Fruit fly (Drosophila melanogaster) whole organism, embryonic: ENCODE measurements around the gene brv3.
A peak's percentile ranks its signal among the peaks of the same experiment; 100 is the strongest.

ENCODE experiments used
- BEAF-32 ChIP-seq: fragments of 200-800 bp; sonication (Bioruptor generic); optimal IDR thresholded peaks from 3 replicates; lab custom pipeline; 2017; ENCODE audit warnings: missing biosample characterization, missing genetic modification characterization, mild to moderate bottlenecking, moderate library complexity, missing genetic modification reagents
- CG10462 ChIP-seq: fragments of 200-800 bp; sonication (Bioruptor generic); optimal IDR thresholded peaks from 2 replicates; lab custom pipeline; 2016; ENCODE audit warnings: missing biosample characterization, missing genetic modification characterization
- CG1233 ChIP-seq: fragments of 200-800 bp; sonication (Bioruptor generic); optimal IDR thresholded peaks from 4 replicates; lab custom pipeline; 2018; ENCODE audit warnings: missing biosample characterization, mild to moderate bottlenecking, missing genetic modification characterization
- CG14050 ChIP-seq: fragments of 200-800 bp; sonication (Bioruptor generic); IDR thresholded peaks from 3 replicates; pipeline ENCODE4 v1.3.6; 2022; ENCODE audit warnings: missing biosample characterization, missing genetic modification characterization
- CG17829 ChIP-seq: fragments of 200-800 bp; optimal IDR thresholded peaks from 2 replicates; lab custom pipeline; 2019; ENCODE audit warnings: missing biosample characterization, mild to moderate bottlenecking, missing genetic modification characterization, moderate library complexity
- CG2199 ChIP-seq: fragments of 200-800 bp; sonication (Bioruptor generic); IDR thresholded peaks from 3 replicates; pipeline ENCODE4 v1.3.6; 2022; ENCODE audit warnings: missing biosample characterization, missing genetic modification characterization
- CG30403 ChIP-seq: fragments of 200-800 bp; sonication (Bioruptor generic); optimal IDR thresholded peaks from 3 replicates; lab custom pipeline; 2016; ENCODE audit warnings: missing biosample characterization, missing genetic modification characterization
- CG4360 ChIP-seq: fragments of 200-800 bp; sonication (Bioruptor generic); IDR thresholded peaks from 2 replicates; pipeline ENCODE4 v1.3.6; 2022; ENCODE audit warnings: missing biosample characterization, missing genetic modification characterization
- CG4707 ChIP-seq: fragments of 200-800 bp; sonication (Bioruptor generic); optimal IDR thresholded peaks from 2 replicates; lab custom pipeline; 2018; ENCODE audit warnings: missing biosample characterization, mild to moderate bottlenecking, missing genetic modification characterization, moderate library complexity
- CG5180 ChIP-seq: fragments of 200-800 bp; sonication (Bioruptor generic); optimal IDR thresholded peaks from 3 replicates; lab custom pipeline; 2017; ENCODE audit warnings: missing biosample characterization, missing genetic modification characterization, mild to moderate bottlenecking, moderate library complexity, missing genetic modification reagents
- CG7745 ChIP-seq: fragments of 200-800 bp; sonication (Bioruptor generic); optimal IDR thresholded peaks from 2 replicates; lab custom pipeline; 2018; ENCODE audit warnings: missing biosample characterization, mild to moderate bottlenecking, missing genetic modification characterization, moderate library complexity
- CG8388 ChIP-seq: fragments of 200-800 bp; sonication (Bioruptor generic); optimal IDR thresholded peaks from 2 replicates; lab custom pipeline; 2019; ENCODE audit warnings: missing biosample characterization, mild to moderate bottlenecking, missing genetic modification characterization, moderate library complexity
- CG9876 ChIP-seq: fragments of 200-800 bp; sonication (Bioruptor generic); optimal IDR thresholded peaks from 2 replicates; lab custom pipeline; 2016; ENCODE audit warnings: missing biosample characterization, missing genetic modification characterization
- D ChIP-seq, 2 experiments: fragments of 200-800 bp in 1 of 2; fragments of >200 bp in 1 of 2; sonication (Bioruptor generic) in 1 of 2; optimal IDR thresholded peaks; 2 replicates in 1 of 2; 3 replicates in 1 of 2; lab custom pipeline; 2017; ENCODE audit warnings: mild to moderate bottlenecking in 1 of 2, missing biosample characterization in 1 of 2, missing genetic modification characterization in 1 of 2, missing genetic modification reagents in 1 of 2
- Eip74EF ChIP-seq, 2 experiments: fragments of 200-800 bp in 1 of 2; fragments of >200 bp in 1 of 2; sonication (Bioruptor generic) in 1 of 2; optimal IDR thresholded peaks; 2 replicates each; lab custom pipeline; 2017 to 2019; ENCODE audit warnings: missing biosample characterization in 2 of 2, missing genetic modification characterization in 2 of 2, mild to moderate bottlenecking in 1 of 2, moderate library complexity in 1 of 2
- Elba2 ChIP-seq: fragments of 200-800 bp; sonication (Bioruptor generic); optimal IDR thresholded peaks from 3 replicates; lab custom pipeline; 2016; ENCODE audit warnings: missing biosample characterization, missing genetic modification characterization
- Ets65A ChIP-seq: fragments of 200-800 bp; sonication (Bioruptor generic); peaks from one replicate; lab custom pipeline; 2016; ENCODE audit warnings: missing biosample characterization, missing genetic modification characterization
- Gsc ChIP-seq: fragments of 200-800 bp; sonication (Bioruptor generic); IDR thresholded peaks from 2 replicates; pipeline ENCODE4 v1.3.6; 2022; ENCODE audit warnings: missing biosample characterization, missing genetic modification characterization
- Hr78 ChIP-seq, 2 experiments: fragments of 200-800 bp in 1 of 2; fragments of >200 bp in 1 of 2; sonication (Bioruptor generic) in 1 of 2; optimal IDR thresholded peaks; 2 replicates each; lab custom pipeline; 2017 to 2019; ENCODE audit warnings: missing biosample characterization in 2 of 2, missing genetic modification characterization in 2 of 2, mild to moderate bottlenecking in 1 of 2, moderate library complexity in 1 of 2
- Mad ChIP-seq: fragments of 200-800 bp; sonication (Bioruptor generic); optimal IDR thresholded peaks from 2 replicates; lab custom pipeline; 2016; ENCODE audit warnings: missing biosample characterization, missing genetic modification characterization
- NFAT ChIP-seq: fragments of 200-800 bp; sonication (Bioruptor generic); IDR thresholded peaks from 2 replicates; pipeline ENCODE4 v1.3.6; 2022; ENCODE audit warnings: missing biosample characterization, missing genetic modification characterization
- NfI ChIP-seq: fragments of 200-800 bp; sonication (Bioruptor generic); optimal IDR thresholded peaks from 3 replicates; lab custom pipeline; 2018; ENCODE audit warnings: missing biosample characterization, mild to moderate bottlenecking, missing genetic modification characterization, moderate library complexity
- PHDP ChIP-seq: fragments of 200-800 bp; sonication (Bioruptor generic); optimal IDR thresholded peaks from 3 replicates; lab custom pipeline; 2018; ENCODE audit warnings: missing biosample characterization, mild to moderate bottlenecking, missing genetic modification characterization, moderate library complexity
- Rfx ChIP-seq: fragments of 200-800 bp; sonication (Bioruptor generic); IDR thresholded peaks from 2 replicates; pipeline ENCODE4 v1.3.6; 2022; ENCODE audit warnings: missing biosample characterization, missing genetic modification characterization
- Sox100B ChIP-seq: fragments of 200-800 bp; sonication (Bioruptor generic); optimal IDR thresholded peaks from 3 replicates; lab custom pipeline; 2018; ENCODE audit warnings: missing biosample characterization, mild to moderate bottlenecking, missing genetic modification characterization
- Taf1 ChIP-seq: fragments of 200-800 bp; sonication (Bioruptor generic); IDR thresholded peaks from 2 replicates; pipeline ENCODE4 v1.3.6; 2022; ENCODE audit warnings: missing biosample characterization, missing genetic modification characterization
- Usf ChIP-seq: fragments of 200-800 bp; sonication (Bioruptor generic); optimal IDR thresholded peaks from 2 replicates; lab custom pipeline; 2017; ENCODE audit warnings: missing genotype, missing biosample characterization, missing genetic modification characterization
- cg ChIP-seq: fragments of 200-800 bp; sonication (Bioruptor generic); optimal IDR thresholded peaks from 3 replicates; lab custom pipeline; 2019; ENCODE audit warnings: missing biosample characterization, mild to moderate bottlenecking, missing genetic modification characterization, moderate library complexity
- chn ChIP-seq: fragments of 200-800 bp; sonication (Bioruptor generic); optimal IDR thresholded peaks from 2 replicates; lab custom pipeline; 2016; ENCODE audit warnings: missing biosample characterization, missing genetic modification characterization
- cwo ChIP-seq: fragments of 200-800 bp; sonication (Bioruptor generic); optimal IDR thresholded peaks from 3 replicates; lab custom pipeline; 2017; ENCODE audit warnings: missing biosample characterization, missing genetic modification characterization, mild to moderate bottlenecking, moderate library complexity, missing genetic modification reagents
- dan ChIP-seq: fragments of 200-800 bp; sonication (Bioruptor generic); IDR thresholded peaks from 2 replicates; pipeline ENCODE4 v1.3.6; 2022; ENCODE audit warnings: missing biosample characterization, missing genetic modification characterization
- dm ChIP-seq: fragments of 200-800 bp; sonication (Bioruptor generic); optimal IDR thresholded peaks from 3 replicates; lab custom pipeline; 2016; ENCODE audit warnings: missing biosample characterization, missing genetic modification characterization
- dmrt99B ChIP-seq: fragments of 200-800 bp; sonication (Bioruptor generic); optimal IDR thresholded peaks from 2 replicates; lab custom pipeline; 2018; ENCODE audit warnings: missing biosample characterization, mild to moderate bottlenecking, missing genetic modification characterization, moderate library complexity
- fu2 ChIP-seq: fragments of 200-800 bp; sonication (Bioruptor generic); optimal IDR thresholded peaks from 2 replicates; lab custom pipeline; 2016; ENCODE audit warnings: missing biosample characterization, missing genetic modification characterization
- gcm2 ChIP-seq: fragments of 200-800 bp; sonication (Bioruptor generic); optimal IDR thresholded peaks from 2 replicates; lab custom pipeline; 2016; ENCODE audit warnings: missing biosample characterization, missing genetic modification characterization
- gsb-n ChIP-seq: fragments of 200-800 bp; sonication (Bioruptor generic); optimal IDR thresholded peaks from 3 replicates; lab custom pipeline; 2018; ENCODE audit warnings: missing biosample characterization, mild to moderate bottlenecking, missing genetic modification characterization
- ind ChIP-seq: fragments of 200-800 bp; sonication (Bioruptor generic); optimal IDR thresholded peaks from 3 replicates; lab custom pipeline; 2016; ENCODE audit warnings: missing biosample characterization, missing genetic modification characterization
- inv ChIP-seq: fragments of 200-800 bp; sonication (Bioruptor generic); IDR thresholded peaks from 2 replicates; pipeline ENCODE4 v1.3.6; 2022; ENCODE audit warnings: missing biosample characterization, missing genetic modification characterization; ENCODE audit not compliant: partially characterized antibody
- klu ChIP-seq: fragments of 200-800 bp; sonication (Bioruptor generic); IDR thresholded peaks from 2 replicates; pipeline ENCODE4 v1.3.6; 2022; ENCODE audit warnings: missing biosample characterization, missing genetic modification characterization
- kni ChIP-seq: fragments of 200-800 bp; sonication (Bioruptor generic); optimal IDR thresholded peaks from 3 replicates; lab custom pipeline; 2017; ENCODE audit warnings: mild to moderate bottlenecking, missing biosample characterization, missing genetic modification reagents, missing genetic modification characterization
- lov ChIP-seq, 2 experiments: fragments of 200-800 bp in 1 of 2; fragments of >200 bp in 1 of 2; sonication (Bioruptor generic) in 1 of 2; IDR thresholded peaks in 1 of 2; optimal IDR thresholded peaks in 1 of 2; 2 replicates in 1 of 2; 3 replicates in 1 of 2; pipeline versions ENCODE4 v1.3.6 to Lab custom; 2017 to 2022; ENCODE audit warnings: missing biosample characterization in 1 of 2, missing genetic modification characterization in 1 of 2
- mam ChIP-seq: fragments of 200-800 bp; sonication (Bioruptor generic); optimal IDR thresholded peaks from 3 replicates; lab custom pipeline; 2016; ENCODE audit warnings: missing biosample characterization, missing genetic modification characterization
- pb ChIP-seq: fragments of 200-800 bp; sonication (Bioruptor generic); optimal IDR thresholded peaks from 3 replicates; lab custom pipeline; 2016; ENCODE audit warnings: missing biosample characterization, missing genetic modification characterization
- peb ChIP-seq: fragments of 200-800 bp; sonication (Bioruptor generic); IDR thresholded peaks from 2 replicates; pipeline ENCODE4 v1.3.6; 2022; ENCODE audit warnings: missing biosample characterization, missing genetic modification characterization
- tna ChIP-seq: fragments of 200-800 bp; sonication (Bioruptor generic); IDR thresholded peaks from 2 replicates; pipeline ENCODE4 v1.3.6; 2022; ENCODE audit warnings: missing biosample characterization, missing genetic modification characterization; ENCODE audit not compliant: partially characterized antibody
- unpg ChIP-seq: fragments of 200-800 bp; sonication (Bioruptor generic); optimal IDR thresholded peaks from 3 replicates; lab custom pipeline; 2018; ENCODE audit warnings: missing biosample characterization, mild to moderate bottlenecking, missing genetic modification characterization, moderate library complexity
- zf30C ChIP-seq: fragments of 200-800 bp; sonication (Bioruptor generic); optimal IDR thresholded peaks from 3 replicates; lab custom pipeline; 2018; ENCODE audit warnings: missing biosample characterization, mild to moderate bottlenecking, missing genetic modification characterization
- zfh2 ChIP-seq: fragments of 200-800 bp; sonication (Bioruptor generic); optimal IDR thresholded peaks from 2 replicates; lab custom pipeline; 2016; ENCODE audit warnings: missing biosample characterization, missing genetic modification characterization

Gene brv3

dm6 chrX:2581793-2582503 is 42.4 kb downstream of the brv3 start:
- TF ChIP-seq CG8388 (GFP tag; lab: Kevin White, UChicago), result peak; percentile 46
- peak; percentile 1 for TF ChIP-seq CG17829
- TF ChIP-seq CG10462 (GFP tag; lab: Kevin White, UChicago), result peak; percentile 13
- no peak for TF ChIP-seq tna (GFP tag; lab: Robert Waterston, UW)
- peak; percentile 38 for TF ChIP-seq NFAT (GFP tag; lab: Robert Waterston, UW)
- peak; percentile 61 for TF ChIP-seq Taf1 (GFP tag; lab: Robert Waterston, UW)
- peak; percentile 46 for TF ChIP-seq Mad
- TF ChIP-seq unpg (GFP tag; lab: Kevin White, UChicago), result peak; percentile 65
- TF ChIP-seq CG7745, result no peak
- no peak for TF ChIP-seq Elba2 (GFP tag; lab: Kevin White, UChicago)
- TF ChIP-seq CG4360, result no peak
- TF ChIP-seq Gsc (GFP tag; lab: Robert Waterston, UW), result no peak
- no peak for TF ChIP-seq lov (optimal IDR thresholded peaks at IDR 0.05; lab: Kevin White, UChicago)
- TF ChIP-seq lov (GFP tag; IDR thresholded peaks at IDR 0.05; lab: Robert Waterston, UW), result no peak
- peak; percentile 25; the same call in 1 of the 2 replicates for TF ChIP-seq peb
- TF ChIP-seq CG14050 (GFP tag; lab: Robert Waterston, UW), result peak; percentile 67
- peak; percentile 67 for TF ChIP-seq CG1233 (GFP tag; lab: Kevin White, UChicago)
- no peak for TF ChIP-seq D (optimal IDR thresholded peaks at IDR 0.05; lab: Kevin White, UChicago)
- peak; percentile 14 for TF ChIP-seq D (GFP tag; optimal IDR thresholded peaks at IDR 0.05; lab: Kevin White, UChicago)
- TF ChIP-seq pb (GFP tag; lab: Kevin White, UChicago), result peak; percentile 67
- peak; percentile 52 for TF ChIP-seq gcm2 (GFP tag; lab: Kevin White, UChicago)
- peak; percentile 88 for TF ChIP-seq ind (GFP tag; lab: Kevin White, UChicago)
- no peak for TF ChIP-seq kni (GFP tag; lab: Kevin White, UChicago)
- TF ChIP-seq dmrt99B (tag; lab: Kevin White, UChicago), result peak; percentile 77
- peak; percentile 74 for TF ChIP-seq NfI (GFP tag; lab: Kevin White, UChicago)
- TF ChIP-seq Ets65A (GFP tag; lab: Kevin White, UChicago), result peak; percentile 97
- TF ChIP-seq CG4707 (GFP tag; lab: Kevin White, UChicago), result no peak
- no peak for TF ChIP-seq gsb-n
- TF ChIP-seq cg (GFP tag; lab: Kevin White, UChicago), result no peak
- TF ChIP-seq mam (GFP tag; lab: Kevin White, UChicago), result peak; percentile 80
- peak in 1 of 2 experiments; percentile 11 for TF ChIP-seq Eip74EF (GFP tag; optimal IDR thresholded peaks at IDR 0.05; lab: Kevin White, UChicago)
- TF ChIP-seq Usf (GFP tag; lab: Kevin White, UChicago), result peak; percentile 1
- peak; percentile 81 for TF ChIP-seq zfh2 (GFP tag; lab: Kevin White, UChicago)
- TF ChIP-seq CG9876 (GFP tag; lab: Kevin White, UChicago), result peak; percentile 31
- peak; percentile 27 for TF ChIP-seq zf30C (GFP tag; lab: Kevin White, UChicago)
- no peak for TF ChIP-seq dan
- no peak for TF ChIP-seq Hr78 (GFP tag; optimal IDR thresholded peaks at IDR 0.05; lab: Kevin White, UChicago)
- peak; percentile 68 for TF ChIP-seq klu
- TF ChIP-seq Rfx, result peak; percentile 87
- peak; percentile 70 for TF ChIP-seq fu2 (GFP tag; lab: Kevin White, UChicago)
- TF ChIP-seq CG30403 (GFP tag; lab: Kevin White, UChicago), result peak; percentile 80
- TF ChIP-seq Sox100B (GFP tag; lab: Kevin White, UChicago), result no peak
- peak; percentile 44 for TF ChIP-seq dm
- no peak for TF ChIP-seq CG2199 (GFP tag; lab: Robert Waterston, UW)
- TF ChIP-seq chn, result peak; percentile 29
- no peak for TF ChIP-seq inv (GFP tag; lab: Robert Waterston, UW)
- no peak for TF ChIP-seq BEAF-32 (GFP tag; lab: Kevin White, UChicago)
- TF ChIP-seq CG5180 (GFP tag; lab: Kevin White, UChicago), result peak; percentile 3
- peak; percentile 78 for TF ChIP-seq cwo
- TF ChIP-seq PHDP (tag; lab: Kevin White, UChicago), result peak; percentile 70
